Fruit fly (Drosophila melanogaster) whole organism, embryonic: Measurements from ENCODE around the gene stac.

Source experiments
- Aef1 ChIP-seq: fragments of 200-800 bp; sonication (Bioruptor generic); IDR thresholded peaks from 3 replicates; pipeline ENCODE4 v1.3.6; 2022; ENCODE audit warnings: missing biosample characterization, missing genetic modification characterization
- Blimp-1 ChIP-seq: fragments of 200-800 bp; sonication (Bioruptor generic); optimal IDR thresholded peaks from 3 replicates; lab custom pipeline; 2018; ENCODE audit warnings: missing biosample characterization, missing genetic modification characterization, mild to moderate bottlenecking, moderate library complexity, missing genetic modification reagents
- CG10321 ChIP-seq: fragments of 200-800 bp; sonication (Bioruptor generic); IDR thresholded peaks from 2 replicates; pipeline ENCODE4 v1.3.6; 2022; ENCODE audit warnings: missing biosample characterization, missing genetic modification characterization
- CG10543 ChIP-seq: fragments of 200-800 bp; sonication (Bioruptor generic); optimal IDR thresholded peaks from 3 replicates; lab custom pipeline; 2017; ENCODE audit warnings: missing biosample characterization, mild to moderate bottlenecking, missing genetic modification characterization, moderate library complexity
- CG11723 ChIP-seq: fragments of 200-800 bp; sonication (Bioruptor generic); optimal IDR thresholded peaks from 2 replicates; lab custom pipeline; 2017; ENCODE audit warnings: missing biosample characterization, mild to moderate bottlenecking, missing genetic modification characterization
- CG12104 ChIP-seq: fragments of 200-800 bp; sonication (Bioruptor generic); optimal IDR thresholded peaks from 3 replicates; lab custom pipeline; 2016; ENCODE audit warnings: missing biosample characterization, missing genetic modification characterization
- CG12659 ChIP-seq: fragments of 200-800 bp; sonication (Bioruptor generic); optimal IDR thresholded peaks from 3 replicates; lab custom pipeline; 2017; ENCODE audit warnings: mild to moderate bottlenecking, missing biosample characterization, missing genetic modification reagents, missing genetic modification characterization
- CG12744 ChIP-seq: fragments of 200-800 bp; sonication (Bioruptor generic); optimal IDR thresholded peaks from 2 replicates; lab custom pipeline; 2016; ENCODE audit warnings: missing biosample characterization, missing genetic modification characterization
- CG12769 ChIP-seq: fragments of 200-800 bp; sonication (Bioruptor generic); optimal IDR thresholded peaks from 2 replicates; lab custom pipeline; 2019; ENCODE audit warnings: missing biosample characterization, mild to moderate bottlenecking, missing genetic modification characterization, moderate library complexity
- CG13424 ChIP-seq: fragments of 200-800 bp; sonication (Bioruptor generic); optimal IDR thresholded peaks from 2 replicates; lab custom pipeline; 2019; ENCODE audit warnings: missing biosample characterization, mild to moderate bottlenecking, missing genetic modification characterization, moderate library complexity
- CG14050 ChIP-seq: fragments of 200-800 bp; sonication (Bioruptor generic); IDR thresholded peaks from 3 replicates; pipeline ENCODE4 v1.3.6; 2022; ENCODE audit warnings: missing biosample characterization, missing genetic modification characterization
- CG14710 ChIP-seq: fragments of 200-800 bp; sonication (Bioruptor generic); optimal IDR thresholded peaks from 3 replicates; lab custom pipeline; 2019; ENCODE audit warnings: missing biosample characterization, mild to moderate bottlenecking, missing genetic modification characterization, moderate library complexity
- CG2116 ChIP-seq: fragments of 200-800 bp; sonication (Bioruptor generic); optimal IDR thresholded peaks from 3 replicates; lab custom pipeline; 2018; ENCODE audit warnings: missing biosample characterization, mild to moderate bottlenecking, missing genetic modification characterization
- CG2875 ChIP-seq: fragments of 200-800 bp; sonication (Bioruptor generic); optimal IDR thresholded peaks from 2 replicates; lab custom pipeline; 2017; ENCODE audit warnings: missing biosample characterization, mild to moderate bottlenecking, missing genetic modification characterization, missing genetic modification reagents
- CG30403 ChIP-seq: fragments of 200-800 bp; sonication (Bioruptor generic); optimal IDR thresholded peaks from 3 replicates; lab custom pipeline; 2016; ENCODE audit warnings: missing biosample characterization, missing genetic modification characterization
- CG33213 ChIP-seq: fragments of 200-800 bp; sonication (Bioruptor generic); optimal IDR thresholded peaks from 3 replicates; lab custom pipeline; 2016; ENCODE audit warnings: missing biosample characterization, missing genetic modification characterization
- CG34422 ChIP-seq: fragments of 200-800 bp; sonication (Bioruptor generic); IDR thresholded peaks from 3 replicates; pipeline ENCODE4 v1.3.6; 2022; ENCODE audit warnings: missing biosample characterization, missing genetic modification characterization
- CG3995 ChIP-seq: fragments of 200-800 bp; sonication (Bioruptor generic); optimal IDR thresholded peaks from 3 replicates; lab custom pipeline; 2016; ENCODE audit warnings: missing biosample characterization, missing genetic modification characterization
- CG7987 ChIP-seq: fragments of 200-800 bp; sonication (Bioruptor generic); optimal IDR thresholded peaks from 2 replicates; lab custom pipeline; 2018; ENCODE audit warnings: missing biosample characterization, mild to moderate bottlenecking, missing genetic modification characterization, moderate library complexity
- Dip3 ChIP-seq: fragments of 200-800 bp; sonication (Bioruptor generic); optimal IDR thresholded peaks from 3 replicates; lab custom pipeline; 2016; ENCODE audit warnings: missing biosample characterization, missing genetic modification characterization
- Ets65A ChIP-seq: fragments of 200-800 bp; sonication (Bioruptor generic); peaks from one replicate; lab custom pipeline; 2016; ENCODE audit warnings: missing biosample characterization, missing genetic modification characterization
- HLH4C ChIP-seq: fragments of 200-800 bp; sonication (Bioruptor generic); IDR thresholded peaks from 3 replicates; pipeline ENCODE4 v1.3.6; 2022; ENCODE audit warnings: missing biosample characterization, missing genetic modification characterization; ENCODE audit not compliant: partially characterized antibody
- MESR4 ChIP-seq: fragments of 200-800 bp; sonication (Bioruptor generic); optimal IDR thresholded peaks from 2 replicates; lab custom pipeline; 2018; ENCODE audit warnings: missing biosample characterization, mild to moderate bottlenecking, missing genetic modification characterization, moderate library complexity
- Mrtf ChIP-seq: fragments of 200-800 bp; sonication (Bioruptor generic); IDR thresholded peaks from 3 replicates; pipeline ENCODE4 v1.3.6; 2022; ENCODE audit warnings: missing biosample characterization, missing genetic modification characterization
- Nf-YB ChIP-seq: fragments of 200-800 bp; sonication (Bioruptor generic); optimal IDR thresholded peaks from 3 replicates; lab custom pipeline; 2019; ENCODE audit warnings: missing biosample characterization, mild to moderate bottlenecking, missing genetic modification characterization, moderate library complexity
- PHDP ChIP-seq: fragments of 200-800 bp; sonication (Bioruptor generic); optimal IDR thresholded peaks from 3 replicates; lab custom pipeline; 2018; ENCODE audit warnings: missing biosample characterization, mild to moderate bottlenecking, missing genetic modification characterization, moderate library complexity
- Pdp1 ChIP-seq, 2 experiments: fragments of 200-800 bp; sonication (Bioruptor generic); optimal IDR thresholded peaks; 3 replicates each; lab custom pipeline; 2016; ENCODE audit warnings: missing biosample characterization in 2 of 2, missing genetic modification characterization in 2 of 2, mild to moderate bottlenecking in 1 of 2, moderate library complexity in 1 of 2
- Sox102F ChIP-seq: fragments of 200-800 bp; sonication (Bioruptor generic); optimal IDR thresholded peaks from 2 replicates; lab custom pipeline; 2018; ENCODE audit warnings: missing biosample characterization, mild to moderate bottlenecking, missing genetic modification characterization, moderate library complexity
- Taf1 ChIP-seq: fragments of 200-800 bp; sonication (Bioruptor generic); IDR thresholded peaks from 2 replicates; pipeline ENCODE4 v1.3.6; 2022; ENCODE audit warnings: missing biosample characterization, missing genetic modification characterization
- bab2 ChIP-seq: fragments of 200-800 bp; sonication (Bioruptor generic); optimal IDR thresholded peaks from 2 replicates; lab custom pipeline; 2016; ENCODE audit warnings: missing biosample characterization, missing genetic modification characterization
- caup ChIP-seq: fragments of 200-800 bp; sonication (Bioruptor generic); optimal IDR thresholded peaks from 3 replicates; lab custom pipeline; 2017; ENCODE audit warnings: missing biosample characterization, mild to moderate bottlenecking, missing genetic modification characterization, moderate library complexity; ENCODE audit not compliant: severe bottlenecking
- chm ChIP-seq: fragments of 200-800 bp; sonication (Bioruptor generic); IDR thresholded peaks from 2 replicates; pipeline ENCODE4 v1.3.6; 2022; ENCODE audit warnings: missing biosample characterization, missing genetic modification characterization
- dpn ChIP-seq, 2 experiments: fragments of 200-800 bp; sonication (Bioruptor generic); optimal IDR thresholded peaks; 3 replicates each; lab custom pipeline; 2016; ENCODE audit warnings: missing biosample characterization in 2 of 2, missing genetic modification characterization in 2 of 2
- en ChIP-seq: fragments of 200-800 bp; sonication (Bioruptor generic); optimal IDR thresholded peaks from 2 replicates; lab custom pipeline; 2016; ENCODE audit warnings: missing biosample characterization, missing genetic modification characterization
- kay ChIP-seq: fragments of 200-800 bp; sonication (Bioruptor generic); optimal IDR thresholded peaks from 2 replicates; lab custom pipeline; 2016; ENCODE audit warnings: missing biosample characterization, missing genetic modification characterization
- kni ChIP-seq: fragments of 200-800 bp; sonication (Bioruptor generic); optimal IDR thresholded peaks from 3 replicates; lab custom pipeline; 2017; ENCODE audit warnings: mild to moderate bottlenecking, missing biosample characterization, missing genetic modification reagents, missing genetic modification characterization
- knrl ChIP-seq: fragments of 200-800 bp; sonication (Bioruptor generic); IDR thresholded peaks from 3 replicates; pipeline ENCODE4 v1.3.6; 2022; ENCODE audit warnings: missing biosample characterization, missing genetic modification characterization; ENCODE audit not compliant: partially characterized antibody
- onecut ChIP-seq: fragments of 200-800 bp; sonication (Bioruptor generic); IDR thresholded peaks from 2 replicates; pipeline ENCODE4 v1.3.6; 2022; ENCODE audit warnings: missing biosample characterization, missing genetic modification characterization
- otp ChIP-seq: fragments of 200-800 bp; sonication (Bioruptor generic); IDR thresholded peaks from 3 replicates; pipeline ENCODE4, ENCODE4 v1.3.6; 2022; ENCODE audit warnings: missing biosample characterization, missing genetic modification characterization
- phol ChIP-seq: fragments of 200-800 bp; sonication (Bioruptor generic); optimal IDR thresholded peaks from 3 replicates; lab custom pipeline; 2018; ENCODE audit warnings: missing biosample characterization, mild to moderate bottlenecking, missing genetic modification characterization, moderate library complexity
- pzg ChIP-seq: fragments of 200-800 bp; sonication (Bioruptor generic); optimal IDR thresholded peaks from 3 replicates; lab custom pipeline; 2018; ENCODE audit warnings: missing biosample characterization, mild to moderate bottlenecking, missing genetic modification characterization, moderate library complexity
- slou ChIP-seq: fragments of 200-800 bp; sonication (Bioruptor generic); optimal IDR thresholded peaks from 3 replicates; lab custom pipeline; 2016; ENCODE audit warnings: missing biosample characterization, missing genetic modification characterization
- slp2 ChIP-seq: fragments of 200-800 bp; sonication (Bioruptor generic); optimal IDR thresholded peaks from 2 replicates; lab custom pipeline; 2016; ENCODE audit warnings: missing biosample characterization, missing genetic modification characterization
- ttk ChIP-seq: fragments of 200-800 bp; sonication (Bioruptor generic); IDR thresholded peaks from 2 replicates; pipeline ENCODE4 v2.1.2; 2022; ENCODE audit warnings: missing biosample characterization, missing genetic modification characterization

stac gene

DNA sequence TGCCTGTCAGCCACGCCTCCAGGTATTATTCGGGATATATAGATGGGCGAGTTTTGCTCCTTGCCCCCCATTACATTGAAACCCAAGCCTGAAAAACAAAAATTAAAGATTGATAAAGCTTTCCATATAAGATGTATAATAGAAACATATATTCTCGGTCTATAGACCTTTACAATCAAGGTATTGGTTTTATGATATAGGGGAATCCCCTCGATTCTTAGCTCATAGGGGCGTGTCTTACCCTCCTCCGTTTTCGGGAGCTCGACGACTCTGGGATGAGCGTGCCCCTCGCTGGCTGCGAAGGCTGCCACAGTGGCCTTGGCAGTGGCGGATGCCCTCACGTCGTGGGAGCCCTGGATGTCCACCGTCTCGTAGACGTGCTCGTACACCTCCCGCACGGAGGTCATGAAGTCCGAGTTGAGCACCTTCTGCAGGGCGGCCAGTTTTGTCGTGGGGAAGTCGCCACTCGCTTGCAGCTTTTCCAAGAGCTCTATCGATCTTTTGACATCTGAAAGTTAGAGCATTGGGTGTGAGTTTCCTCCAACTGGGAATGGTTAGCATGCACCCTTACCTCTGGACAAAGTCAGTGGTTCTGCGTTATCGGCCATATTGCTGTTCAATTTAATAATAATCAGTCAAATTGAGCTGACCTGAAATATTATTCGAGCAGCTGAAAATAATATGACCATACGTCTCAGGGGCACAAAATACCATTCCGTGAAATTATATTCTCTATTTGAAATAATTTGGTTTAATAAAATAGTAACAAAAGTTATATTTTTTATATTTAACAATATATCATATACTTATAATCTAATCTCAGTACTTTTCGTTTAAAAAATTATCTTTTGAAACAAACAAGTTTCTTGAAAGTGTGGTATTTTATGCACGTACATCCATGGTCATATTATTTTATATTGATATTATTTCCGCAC lies 9.1 kb downstream of the stac start, which contains the start of the genes veli and PQBP1 (continued):
- TF ChIP-seq CG14050 (GFP tag; lab: Robert Waterston, UW): no peak
- TF ChIP-seq MESR4 (GFP tag; lab: Kevin White, UChicago): peak; percentile 69
- TF ChIP-seq CG12659 (GFP tag; lab: Kevin White, UChicago): peak; percentile 37
- TF ChIP-seq CG10321 (GFP tag; lab: Robert Waterston, UW): no peak
- TF ChIP-seq CG2116 (GFP tag; lab: Kevin White, UChicago): peak; percentile 50
- TF ChIP-seq phol (tag; lab: Kevin White, UChicago): peak; percentile 3
- peak; percentile 20 for TF ChIP-seq pzg (GFP tag; lab: Kevin White, UChicago)
- peak; percentile 37 for TF ChIP-seq PHDP (tag; lab: Kevin White, UChicago)
- peak; percentile 6; the same call in 1 of the 3 replicates for TF ChIP-seq CG34422 (GFP tag; lab: Robert Waterston, UW)

DNA sequence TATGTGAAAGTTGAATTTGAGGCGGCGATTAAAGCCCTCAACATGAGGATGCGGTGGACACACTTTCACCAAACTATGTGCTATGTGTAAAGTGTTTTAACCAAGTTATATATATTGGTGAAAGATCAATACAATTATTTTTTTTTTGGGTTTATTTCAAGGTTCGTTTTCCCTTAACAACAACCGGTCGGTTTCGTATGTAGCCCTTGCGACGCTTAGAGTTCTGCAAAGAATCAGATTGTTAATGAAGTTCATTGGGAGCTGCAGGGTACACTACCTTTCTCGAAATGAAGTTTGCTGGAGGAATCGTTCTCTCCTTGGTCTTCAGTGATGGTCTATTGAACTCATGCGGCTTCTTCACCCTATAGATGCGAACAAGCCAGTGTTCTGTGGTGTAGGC lies 10.8 kb downstream of the stac start:
- TF ChIP-seq Ets65A (peak; percentile 93), slou (no peak)

DNA sequence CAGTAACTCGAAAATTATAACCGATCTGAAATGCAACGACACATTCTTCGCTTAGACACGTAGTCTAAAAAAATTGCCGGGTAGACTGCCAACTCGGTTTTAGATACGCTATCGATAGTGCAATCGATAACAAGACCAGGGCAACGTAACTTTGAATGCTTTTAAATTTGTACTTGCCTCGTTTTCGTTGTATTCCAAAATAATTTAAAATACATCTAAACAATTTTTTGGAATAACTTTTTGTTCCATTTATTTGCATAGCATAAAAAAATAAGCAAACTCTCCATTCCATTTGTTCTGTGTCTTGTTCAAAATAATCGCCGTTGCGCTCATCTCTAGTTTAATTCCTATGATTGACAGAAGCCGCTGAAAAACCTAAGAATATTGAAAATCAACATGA lies 13.5 kb downstream of the stac start, which contains the start of the genes Stt3B and CG11839:
Gene Stt3B (minus strand): TSS at position 69 of the 400 bp plus-strand sequence.
Gene CG11839 (plus strand): TSS at position 359 of the 400 bp plus-strand sequence.
- TF ChIP-seq HLH4C (GFP tag; lab: Robert Waterston, UW): peak; percentile 83
- TF ChIP-seq ttk (GFP tag; lab: Robert Waterston, UW): 0 out of 2 replicates have a peak, but pooled peaks have one; percentile 6
- peak; percentile 72 for TF ChIP-seq CG12744 (GFP tag; lab: Kevin White, UChicago)
- TF ChIP-seq caup (GFP tag; lab: Kevin White, UChicago): no peak
- peak; percentile 30 for TF ChIP-seq CG7987 (GFP tag; lab: Kevin White, UChicago)
- peak; percentile 37 for TF ChIP-seq Nf-YB
- no peak for TF ChIP-seq Sox102F
- TF ChIP-seq CG10543 (GFP tag; lab: Kevin White, UChicago): no peak
- TF ChIP-seq CG3995 (GFP tag; lab: Kevin White, UChicago): peak; percentile 4
- no peak; the same call in 1 of the 3 replicates for TF ChIP-seq Aef1
- peak; percentile 80 to 82 for TF ChIP-seq dpn (GFP tag; optimal IDR thresholded peaks at IDR 0.05; lab: Kevin White, UChicago)
- TF ChIP-seq bab2: peak; percentile 72
- TF ChIP-seq CG2875 (GFP tag; lab: Kevin White, UChicago): no peak
- no peak for TF ChIP-seq otp (GFP tag; lab: Robert Waterston, UW)
- TF ChIP-seq kni: no peak
- TF ChIP-seq slp2 (GFP tag; lab: Kevin White, UChicago): peak; percentile 54
- TF ChIP-seq kay (GFP tag; lab: Kevin White, UChicago): peak; percentile 48
- peak in 1 of 2 experiments; percentile 84 for TF ChIP-seq Pdp1 (GFP tag; optimal IDR thresholded peaks at IDR 0.05; lab: Kevin White, UChicago)
- TF ChIP-seq Taf1 (GFP tag; lab: Robert Waterston, UW): peak; percentile 65; the same call in 1 of the 2 replicates
- TF ChIP-seq CG12104: peak; percentile 62
- peak; percentile 84 for TF ChIP-seq Dip3 (GFP tag; lab: Kevin White, UChicago)
- TF ChIP-seq PHDP (tag; lab: Kevin White, UChicago): peak; percentile 59
- peak; percentile 25 for TF ChIP-seq en (GFP tag; lab: Kevin White, UChicago)
- TF ChIP-seq knrl (GFP tag; lab: Robert Waterston, UW): peak; percentile 96
- peak; percentile 85 for TF ChIP-seq CG14710 (tag; lab: Kevin White, UChicago)
- TF ChIP-seq CG12769 (tag; lab: Kevin White, UChicago): no peak
- TF ChIP-seq Blimp-1 (GFP tag; lab: Kevin White, UChicago): no peak
- peak; percentile 69 for TF ChIP-seq CG33213 (GFP tag; lab: Kevin White, UChicago)
- TF ChIP-seq Mrtf (GFP tag; lab: Robert Waterston, UW): 0 out of 3 replicates have a peak, but pooled peaks have one; percentile 13
- TF ChIP-seq CG13424 (tag; lab: Kevin White, UChicago): peak; percentile 77
- no peak for TF ChIP-seq chm (GFP tag; lab: Robert Waterston, UW)
- no peak for TF ChIP-seq CG11723 (GFP tag; lab: Kevin White, UChicago)
- 0 out of 2 replicates have a peak, but pooled peaks have one; percentile 23 for TF ChIP-seq onecut (GFP tag; lab: Robert Waterston, UW)
- peak; percentile 88 for TF ChIP-seq CG30403
